Fruit fly (Drosophila melanogaster) whole organism, embryonic: ENCODE measurements around the gene Rpp30.

ENCODE experiments used
- C15 ChIP-seq: fragments of 200-800 bp; sonication (Bioruptor generic); IDR thresholded peaks from 3 replicates; pipeline ENCODE4 v1.3.6; 2022; ENCODE audit warnings: missing biosample characterization, missing genetic modification characterization
- CG10209 ChIP-seq: fragments of 200-800 bp; sonication (Bioruptor generic); optimal IDR thresholded peaks from 3 replicates; lab custom pipeline; 2017; ENCODE audit warnings: missing biosample characterization, mild to moderate bottlenecking, missing genetic modification characterization, missing genetic modification reagents
- CG11696 ChIP-seq: fragments of 200-800 bp; sonication (Bioruptor generic); IDR thresholded peaks from 2 replicates; pipeline ENCODE4 v1.3.6; 2022; ENCODE audit warnings: missing biosample characterization, missing genetic modification characterization
- CG12236 ChIP-seq: fragments of 200-800 bp; sonication (Bioruptor generic); optimal IDR thresholded peaks from 2 replicates; lab custom pipeline; 2016; ENCODE audit warnings: missing biosample characterization, missing genetic modification characterization
- CG1233 ChIP-seq: fragments of 200-800 bp; sonication (Bioruptor generic); optimal IDR thresholded peaks from 4 replicates; lab custom pipeline; 2018; ENCODE audit warnings: missing biosample characterization, mild to moderate bottlenecking, missing genetic modification characterization
- CG14860 ChIP-seq: fragments of 200-800 bp; sonication (Bioruptor generic); IDR thresholded peaks from 3 replicates; pipeline ENCODE4 v1.3.6; 2022; ENCODE audit warnings: missing biosample characterization, missing genetic modification characterization; ENCODE audit not compliant: partially characterized antibody
- CG17829 ChIP-seq: fragments of 200-800 bp; optimal IDR thresholded peaks from 2 replicates; lab custom pipeline; 2019; ENCODE audit warnings: missing biosample characterization, mild to moderate bottlenecking, missing genetic modification characterization, moderate library complexity
- CG18599 ChIP-seq: fragments of 200-800 bp; sonication (Bioruptor generic); optimal IDR thresholded peaks from 3 replicates; lab custom pipeline; 2017; ENCODE audit warnings: missing biosample characterization, missing genetic modification characterization, mild to moderate bottlenecking, moderate library complexity, missing genetic modification reagents
- CG31365 ChIP-seq: fragments of 200-800 bp; sonication (Bioruptor generic); optimal IDR thresholded peaks from 2 replicates; lab custom pipeline; 2018; ENCODE audit warnings: missing biosample characterization, mild to moderate bottlenecking, missing genetic modification characterization
- CG32767 ChIP-seq: fragments of 200-800 bp; sonication (Bioruptor generic); IDR thresholded peaks from 2 replicates; pipeline ENCODE4 v1.3.6; 2022; ENCODE audit warnings: missing biosample characterization, missing genetic modification characterization
- CG32772 ChIP-seq: fragments of 200-800 bp; sonication (Bioruptor generic); IDR thresholded peaks from 2 replicates; pipeline ENCODE4 v1.3.6; 2022; ENCODE audit warnings: missing biosample characterization, missing genetic modification characterization
- CG43689 ChIP-seq: fragments of 200-800 bp; sonication (Bioruptor generic); IDR thresholded peaks from 2 replicates; pipeline ENCODE4 v1.3.6; 2022; ENCODE audit warnings: missing biosample characterization, missing genetic modification characterization
- CG6813 ChIP-seq: fragments of 200-800 bp; sonication (Bioruptor generic); optimal IDR thresholded peaks from 2 replicates; lab custom pipeline; 2017; ENCODE audit warnings: missing biosample characterization, missing genetic modification characterization, mild to moderate bottlenecking, moderate library complexity, missing genetic modification reagents
- CG7556 ChIP-seq: fragments of 200-800 bp; sonication (Bioruptor generic); optimal IDR thresholded peaks from 2 replicates; lab custom pipeline; 2017; ENCODE audit warnings: missing biosample characterization, mild to moderate bottlenecking, missing genetic modification characterization
- CG7987 ChIP-seq: fragments of 200-800 bp; sonication (Bioruptor generic); optimal IDR thresholded peaks from 2 replicates; lab custom pipeline; 2018; ENCODE audit warnings: missing biosample characterization, mild to moderate bottlenecking, missing genetic modification characterization, moderate library complexity
- CG8290 ChIP-seq, 3 experiments: fragments of 200-800 bp; sonication (Bioruptor generic); optimal IDR thresholded peaks; 2 replicates each; lab custom pipeline; 2016 to 2019; ENCODE audit warnings: missing biosample characterization in 3 of 3, missing genetic modification characterization in 3 of 3, mild to moderate bottlenecking in 2 of 3, moderate library complexity in 1 of 3
- CG9215 ChIP-seq: fragments of 200-800 bp; sonication (Bioruptor generic); IDR thresholded peaks from 2 replicates; pipeline ENCODE4 v1.3.6; 2022; ENCODE audit warnings: missing biosample characterization, missing genetic modification characterization
- CG9797 ChIP-seq: fragments of 200-800 bp; sonication (Bioruptor generic); optimal IDR thresholded peaks from 3 replicates; lab custom pipeline; 2018; ENCODE audit warnings: missing biosample characterization, mild to moderate bottlenecking, missing genetic modification characterization
- D ChIP-seq, 2 experiments: fragments of 200-800 bp in 1 of 2; fragments of >200 bp in 1 of 2; sonication (Bioruptor generic) in 1 of 2; optimal IDR thresholded peaks; 2 replicates in 1 of 2; 3 replicates in 1 of 2; lab custom pipeline; 2017; ENCODE audit warnings: mild to moderate bottlenecking in 1 of 2, missing biosample characterization in 1 of 2, missing genetic modification characterization in 1 of 2, missing genetic modification reagents in 1 of 2
- Dad ChIP-seq: fragments of 200-800 bp; sonication (Bioruptor generic); optimal IDR thresholded peaks from 3 replicates; lab custom pipeline; 2016; ENCODE audit warnings: missing biosample characterization, missing genetic modification characterization
- Dfd ChIP-seq, 2 experiments: fragments of >200 bp; optimal IDR thresholded peaks; 2 replicates each; lab custom pipeline; 2017; ENCODE audit warnings: missing biosample characterization in 2 of 2, missing genetic modification characterization in 2 of 2
- Dp ChIP-seq: fragments of 200-800 bp; sonication (Bioruptor generic); optimal IDR thresholded peaks from 2 replicates; lab custom pipeline; 2018; ENCODE audit warnings: missing biosample characterization, mild to moderate bottlenecking, missing genetic modification characterization, moderate library complexity
- Mad ChIP-seq: fragments of 200-800 bp; sonication (Bioruptor generic); optimal IDR thresholded peaks from 2 replicates; lab custom pipeline; 2016; ENCODE audit warnings: missing biosample characterization, missing genetic modification characterization
- NFAT ChIP-seq: fragments of 200-800 bp; sonication (Bioruptor generic); IDR thresholded peaks from 2 replicates; pipeline ENCODE4 v1.3.6; 2022; ENCODE audit warnings: missing biosample characterization, missing genetic modification characterization
- NK7.1 ChIP-seq: fragments of 200-800 bp; sonication (Bioruptor generic); optimal IDR thresholded peaks from 3 replicates; lab custom pipeline; 2016; ENCODE audit warnings: missing biosample characterization, missing genetic modification characterization
- Oaz ChIP-seq: fragments of 200-800 bp; sonication (Bioruptor generic); IDR thresholded peaks from 2 replicates; pipeline ENCODE4 v1.3.6; 2022; ENCODE audit warnings: missing biosample characterization, missing genetic modification characterization
- Scr ChIP-seq: fragments of 200-800 bp; sonication (Bioruptor generic); IDR thresholded peaks from 2 replicates; pipeline ENCODE4 v1.3.6; 2022; ENCODE audit warnings: missing biosample characterization, missing genetic modification characterization; ENCODE audit not compliant: partially characterized antibody
- ab ChIP-seq: fragments of 200-800 bp; sonication (Bioruptor generic); optimal IDR thresholded peaks from 2 replicates; lab custom pipeline; 2016; ENCODE audit warnings: missing biosample characterization, missing genetic modification characterization
- ci ChIP-seq: fragments of 200-800 bp; sonication (Bioruptor generic); IDR thresholded peaks from 3 replicates; pipeline ENCODE4 v1.3.6; 2022; ENCODE audit warnings: missing biosample characterization, missing genetic modification characterization
- danr ChIP-seq: fragments of 200-800 bp; sonication (Bioruptor generic); IDR thresholded peaks from 2 replicates; pipeline ENCODE4 v1.3.6; 2022; ENCODE audit warnings: missing biosample characterization, missing genetic modification characterization
- dati ChIP-seq: fragments of 200-800 bp; sonication (Bioruptor generic); IDR thresholded peaks from 2 replicates; pipeline ENCODE4 v1.3.6; 2022; ENCODE audit warnings: missing biosample characterization, missing genetic modification characterization
- disco-r ChIP-seq: fragments of 200-800 bp; sonication (Bioruptor generic); optimal IDR thresholded peaks from 2 replicates; lab custom pipeline; 2016; ENCODE audit warnings: missing biosample characterization, missing genetic modification characterization
- dysf ChIP-seq: fragments of 200-800 bp; sonication (Bioruptor generic); IDR thresholded peaks from 3 replicates; pipeline ENCODE4 v1.3.6; 2022; ENCODE audit warnings: missing biosample characterization, missing genetic modification characterization
- ewg ChIP-seq: fragments of 200-800 bp; sonication (Bioruptor generic); optimal IDR thresholded peaks from 3 replicates; lab custom pipeline; 2017; ENCODE audit warnings: mild to moderate bottlenecking, missing biosample characterization, missing genetic modification reagents, missing genetic modification characterization
- gsb ChIP-seq: fragments of 200-800 bp; sonication (Bioruptor generic); IDR thresholded peaks from 2 replicates; pipeline ENCODE4 v1.3.6; 2022; ENCODE audit warnings: missing biosample characterization, missing genetic modification characterization
- hkb ChIP-seq, 2 experiments: fragments of 200-800 bp in 1 of 2; fragments of >200 bp in 1 of 2; sonication (Bioruptor generic) in 1 of 2; IDR thresholded peaks in 1 of 2; optimal IDR thresholded peaks in 1 of 2; 2 replicates each; pipeline versions ENCODE4 v1.3.6 to Lab custom; 2017 to 2022; ENCODE audit warnings: missing biosample characterization in 1 of 2, missing genetic modification characterization in 1 of 2
- knrl ChIP-seq: fragments of 200-800 bp; sonication (Bioruptor generic); IDR thresholded peaks from 3 replicates; pipeline ENCODE4 v1.3.6; 2022; ENCODE audit warnings: missing biosample characterization, missing genetic modification characterization; ENCODE audit not compliant: partially characterized antibody
- lilli ChIP-seq: fragments of 200-800 bp; sonication (Bioruptor generic); optimal IDR thresholded peaks from 3 replicates; lab custom pipeline; 2016; ENCODE audit warnings: missing biosample characterization, missing genetic modification characterization
- nerfin-1 ChIP-seq: fragments of 200-800 bp; sonication (Bioruptor generic); optimal IDR thresholded peaks from 3 replicates; lab custom pipeline; 2019; ENCODE audit warnings: missing biosample characterization, mild to moderate bottlenecking, missing genetic modification characterization, moderate library complexity
- nerfin-2 ChIP-seq: fragments of 200-800 bp; sonication (Bioruptor generic); IDR thresholded peaks from 2 replicates; pipeline ENCODE4 v1.3.6; 2022; ENCODE audit warnings: missing biosample characterization, missing genetic modification characterization; ENCODE audit not compliant: partially characterized antibody
- pros ChIP-seq: fragments of 200-800 bp; sonication (Bioruptor generic); optimal IDR thresholded peaks from 3 replicates; lab custom pipeline; 2019; ENCODE audit warnings: missing biosample characterization, mild to moderate bottlenecking, missing genetic modification characterization, moderate library complexity
- row ChIP-seq: fragments of 200-800 bp; sonication (Bioruptor generic); IDR thresholded peaks from 3 replicates; pipeline ENCODE4 v1.3.6; 2022; ENCODE audit warnings: missing biosample characterization, missing genetic modification characterization
- run ChIP-seq: fragments of 200-800 bp; sonication (Bioruptor generic); optimal IDR thresholded peaks from 3 replicates; lab custom pipeline; 2018; ENCODE audit warnings: missing biosample characterization, mild to moderate bottlenecking, missing genetic modification characterization
- sisA ChIP-seq: fragments of 200-800 bp; sonication (Bioruptor generic); IDR thresholded peaks from 2 replicates; pipeline ENCODE4 v1.3.6; 2022; ENCODE audit warnings: missing biosample characterization, missing genetic modification characterization
- ssp ChIP-seq: fragments of 200-800 bp; sonication (Bioruptor generic); IDR thresholded peaks from 2 replicates; pipeline ENCODE4 v1.3.6; 2022; ENCODE audit warnings: missing biosample characterization, missing genetic modification characterization
- toy ChIP-seq: fragments of 200-800 bp; sonication (Bioruptor generic); IDR thresholded peaks from 2 replicates; pipeline ENCODE4 v1.3.6; 2022; ENCODE audit warnings: missing biosample characterization, missing genetic modification characterization
- vnd ChIP-seq: fragments of 200-800 bp; sonication (Bioruptor generic); IDR thresholded peaks from 3 replicates; pipeline ENCODE4 v1.3.6; 2022; ENCODE audit warnings: missing biosample characterization, missing genetic modification characterization; ENCODE audit not compliant: partially characterized antibody
- yki ChIP-seq: fragments of >200 bp; optimal IDR thresholded peaks from 3 replicates; lab custom pipeline; 2018
- zen2 ChIP-seq: fragments of 200-800 bp; sonication (Bioruptor generic); IDR thresholded peaks from 3 replicates; pipeline ENCODE4 v1.3.6; 2022; ENCODE audit warnings: missing biosample characterization, missing genetic modification characterization; ENCODE audit not compliant: partially characterized antibody

The Rpp30 gene

DNA sequence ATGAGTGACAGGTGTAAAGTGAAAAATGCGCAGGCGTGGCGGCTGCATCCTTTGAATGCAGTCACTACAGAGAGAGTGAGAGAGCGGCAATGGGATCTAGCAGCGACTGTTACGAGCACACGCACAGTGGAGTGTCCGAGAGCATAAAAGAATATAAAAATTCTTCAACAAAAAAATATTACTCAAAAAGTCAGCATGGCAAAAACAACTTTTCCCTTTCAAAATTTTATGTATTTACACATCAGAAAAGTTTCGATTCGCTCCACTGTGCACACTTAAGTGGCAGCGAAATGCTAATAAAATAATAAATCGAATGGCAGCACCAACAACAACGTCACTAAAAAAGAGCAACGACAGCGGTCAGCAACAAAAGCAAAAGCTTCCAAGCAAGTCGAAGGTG is 28.8 kb downstream of the Rpp30 start (continued):
- TF ChIP-seq hkb (optimal IDR thresholded peaks at IDR 0.05; lab: Kevin White, UChicago) = no peak
- TF ChIP-seq hkb (GFP tag; IDR thresholded peaks at IDR 0.05; lab: Robert Waterston, UW) = peak; percentile 92
- TF ChIP-seq CG7556 (GFP tag; lab: Kevin White, UChicago) = peak; percentile 83
- TF ChIP-seq yki (lab: Kevin White, UChicago) = no peak
- peak; percentile 69 for TF ChIP-seq CG32767 (GFP tag; lab: Robert Waterston, UW)
- peak; percentile 49; the same call in 1 of the 2 replicates for TF ChIP-seq toy (GFP tag; lab: Robert Waterston, UW)
- TF ChIP-seq Mad = peak; percentile 76
- peak; percentile 80 for TF ChIP-seq NK7.1
- no peak for TF ChIP-seq nerfin-1 (tag; lab: Kevin White, UChicago)
- TF ChIP-seq lilli (GFP tag; lab: Kevin White, UChicago) = peak; percentile 85
- TF ChIP-seq run (tag; lab: Kevin White, UChicago) = peak; percentile 69
- TF ChIP-seq disco-r (GFP tag; lab: Kevin White, UChicago) = peak; percentile 73
- no peak for TF ChIP-seq nerfin-2 (GFP tag; lab: Robert Waterston, UW)
- TF ChIP-seq CG8290 (GFP tag; optimal IDR thresholded peaks at IDR 0.05; lab: Kevin White, UChicago) = peak; percentile 49
- TF ChIP-seq CG8290 (tag; optimal IDR thresholded peaks at IDR 0.05; lab: Kevin White, UChicago) = peak in 1 of 2 experiments; percentile 24
- peak; percentile 87 for TF ChIP-seq row (GFP tag; lab: Robert Waterston, UW)
- peak; percentile 89 for TF ChIP-seq CG32772
- peak; percentile 87 for TF ChIP-seq dati (GFP tag; lab: Robert Waterston, UW)
- peak; percentile 84 for TF ChIP-seq CG12236 (GFP tag; lab: Kevin White, UChicago)
- no peak for TF ChIP-seq zen2
- no peak for TF ChIP-seq vnd
- peak; percentile 51; the same call in 1 of the 2 replicates for TF ChIP-seq NFAT (GFP tag; lab: Robert Waterston, UW)
- TF ChIP-seq gsb (GFP tag; lab: Robert Waterston, UW) = no peak
- peak; percentile 91 for TF ChIP-seq Dad (GFP tag; lab: Kevin White, UChicago)
- TF ChIP-seq Scr = no peak
- peak; percentile 97 for TF ChIP-seq ci
- peak; percentile 84 for TF ChIP-seq ewg
- TF ChIP-seq Oaz (GFP tag; lab: Robert Waterston, UW) = peak; percentile 48; the same call in 1 of the 2 replicates
- peak; percentile 79 for TF ChIP-seq CG43689 (GFP tag; lab: Robert Waterston, UW)
- TF ChIP-seq ssp (GFP tag; lab: Robert Waterston, UW) = peak; percentile 71
- peak; percentile 24 for TF ChIP-seq CG7987
- TF ChIP-seq CG9215 = peak; percentile 50; the same call in 1 of the 2 replicates
- peak; percentile 72 for TF ChIP-seq CG1233 (GFP tag; lab: Kevin White, UChicago)
- TF ChIP-seq CG31365 (tag; lab: Kevin White, UChicago) = peak; percentile 23
- TF ChIP-seq CG9797 = peak; percentile 27
- no peak for TF ChIP-seq CG14860 (GFP tag; lab: Robert Waterston, UW)
- TF ChIP-seq ab (GFP tag; lab: Kevin White, UChicago) = peak; percentile 63
- peak; percentile 21; the same call in 1 of the 3 replicates for TF ChIP-seq C15
- TF ChIP-seq Dp (GFP tag; lab: Kevin White, UChicago) = no peak
- TF ChIP-seq danr = peak; percentile 67
- TF ChIP-seq CG18599 (GFP tag; lab: Kevin White, UChicago) = peak; percentile 79
- no peak for TF ChIP-seq knrl (GFP tag; lab: Robert Waterston, UW)
- TF ChIP-seq pros (GFP tag; lab: Kevin White, UChicago) = no peak
- TF ChIP-seq Dfd (GFP tag; optimal IDR thresholded peaks at IDR 0.05; lab: Kevin White, UChicago) = no peak
- peak; percentile 93 for TF ChIP-seq sisA (GFP tag; lab: Robert Waterston, UW)
- peak; percentile 86 for TF ChIP-seq dysf
- TF ChIP-seq CG6813 (GFP tag; lab: Kevin White, UChicago) = peak; percentile 82
- no peak for TF ChIP-seq D (optimal IDR thresholded peaks at IDR 0.05; lab: Kevin White, UChicago)
- TF ChIP-seq D (GFP tag; optimal IDR thresholded peaks at IDR 0.05; lab: Kevin White, UChicago) = peak; percentile 85
- TF ChIP-seq CG11696 (GFP tag; lab: Robert Waterston, UW) = peak; percentile 83
- peak; percentile 89 for TF ChIP-seq CG17829 (tag; lab: Kevin White, UChicago)
- peak; percentile 87 for TF ChIP-seq CG10209 (GFP tag; lab: Kevin White, UChicago)
